Worm (Caenorhabditis elegans) whole organism, mixed stage, embryonic: ENCODE data around the gene gmpr-1.

Source experiments
- blmp-1 ChIP-seq: fragments of 150-350 bp; optimal IDR thresholded peaks from 2 replicates; lab custom pipeline; 2014; ENCODE audit warnings: missing biosample characterization, missing genetic modification characterization
- elt-3 ChIP-seq: fragments of 150-350 bp; optimal IDR thresholded peaks from 2 replicates; lab custom pipeline; 2014; ENCODE audit warnings: missing biosample characterization, missing genetic modification characterization
- lin-13 ChIP-seq: fragments of 150-350 bp; optimal IDR thresholded peaks from 2 replicates; lab custom pipeline; 2014; ENCODE audit warnings: missing biosample characterization, missing genetic modification characterization
- lsy-2 ChIP-seq: fragments of 150-350 bp; optimal IDR thresholded peaks from 2 replicates; lab custom pipeline; 2014; ENCODE audit warnings: missing biosample characterization, missing genetic modification characterization
- mls-2 ChIP-seq: sonication (generic microtip); optimal IDR thresholded peaks from 2 replicates; lab custom pipeline; 2016; ENCODE audit warnings: mild to moderate bottlenecking, missing genetic modification characterization, moderate library complexity, missing compliant biosample characterization
- nhr-237 ChIP-seq: fragments of 150-350 bp; optimal IDR thresholded peaks from 2 replicates; lab custom pipeline; 2014; ENCODE audit warnings: missing biosample characterization, missing genetic modification characterization
- nhr-76 ChIP-seq: sonication (generic microtip); optimal IDR thresholded peaks from 2 replicates; lab custom pipeline; 2017; ENCODE audit warnings: missing biosample characterization, missing genetic modification characterization
- pha-4 ChIP-seq: fragments of 150-350 bp; optimal IDR thresholded peaks from 2 replicates; lab custom pipeline; 2018; ENCODE audit warnings: missing biosample characterization, missing genetic modification reagents, missing genetic modification characterization
- tbx-8 ChIP-seq: fragments of 200-800 bp; sonication (Bioruptor generic); optimal IDR thresholded peaks from 2 replicates; lab custom pipeline; 2018; ENCODE audit warnings: mild to moderate bottlenecking, missing genetic modification characterization, moderate library complexity, missing compliant biosample characterization
- unc-39 ChIP-seq: fragments of 150-350 bp; optimal IDR thresholded peaks from 2 replicates; lab custom pipeline; 2014; ENCODE audit warnings: missing biosample characterization, missing genetic modification characterization
- ztf-11 ChIP-seq: fragments of 150-350 bp; optimal IDR thresholded peaks from 2 replicates; lab custom pipeline; 2014; ENCODE audit warnings: missing biosample characterization, missing genetic modification characterization

DNA sequence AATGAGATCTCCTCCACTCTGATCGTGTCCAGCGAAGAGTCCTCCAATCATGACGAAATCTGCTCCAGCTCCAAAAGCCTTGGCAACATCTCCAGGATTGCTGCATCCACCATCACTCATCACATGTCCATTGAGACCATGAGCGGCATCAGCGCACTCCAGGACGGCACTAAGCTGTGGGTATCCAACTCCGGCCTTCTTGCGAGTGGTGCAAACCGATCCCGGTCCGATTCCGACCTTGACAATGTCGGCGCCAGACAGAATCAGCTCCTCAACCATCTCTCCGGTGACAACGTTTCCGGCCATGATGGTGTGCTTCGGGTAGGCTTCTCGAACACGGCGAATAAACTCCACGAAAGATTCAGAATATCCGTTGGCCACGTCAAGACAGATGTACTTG lies 668 bp downstream of the gmpr-1 start:
- no peak for TF ChIP-seq nhr-237
- TF ChIP-seq pha-4 (tag; lab: Kevin White, UChicago) = no peak
- no peak for TF ChIP-seq nhr-76 (tag; lab: Kevin White, UChicago)
- TF ChIP-seq mls-2 (tag; lab: Kevin White, UChicago) = no peak
- TF ChIP-seq lsy-2 (tag; lab: Kevin White, UChicago) = no peak
- no peak for TF ChIP-seq ztf-11
- TF ChIP-seq blmp-1 = no peak
- no peak for TF ChIP-seq lin-13 (tag; lab: Kevin White, UChicago)
- no peak for TF ChIP-seq elt-3 (tag; lab: Kevin White, UChicago)
- no peak for TF ChIP-seq tbx-8 (GFP tag; lab: Kevin White, UChicago)
- no peak for TF ChIP-seq unc-39
